Worm (Caenorhabditis elegans): ENCODE data around the gene ZC116.5.

ZC116.5 gene

DNA sequence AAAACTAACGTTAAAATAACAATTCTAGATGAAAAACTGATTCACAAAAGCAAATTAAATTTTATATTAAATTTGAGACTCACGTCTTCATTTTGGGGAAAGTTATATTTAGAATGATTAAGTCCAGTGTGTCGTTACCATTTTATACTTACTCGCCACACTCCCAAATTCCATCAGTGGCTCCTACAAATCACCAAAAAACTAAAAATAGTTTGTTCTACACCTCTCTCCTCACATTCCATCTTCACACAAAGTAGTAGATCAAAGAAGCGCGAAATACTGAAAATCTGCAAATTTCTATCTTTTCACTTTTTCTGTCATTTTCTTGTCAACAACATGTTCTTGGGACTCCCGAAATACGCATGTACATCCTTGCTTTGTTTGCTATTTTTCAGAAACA, at the start of gene ZC116.5:
ZC116.5 (minus strand) TSS at position 101 of the 400 bp plus-strand sequence.
- TF ChIP-seq unc-120 (tag; optimal IDR thresholded peaks at IDR 0.05; ENCODE audit: poor library complexity, severe bottlenecking) (no peak), bed-3 (GFP tag; optimal IDR thresholded peaks at IDR 0.05) (no peak), nhr-76 (tag; optimal IDR thresholded peaks at IDR 0.05) (no peak), snpc-4 (tag; optimal IDR thresholded peaks at IDR 0.05) (no peak), cnd-1 (tag; optimal IDR thresholded peaks at IDR 0.05) (no peak), hlh-1 (tag; optimal IDR thresholded peaks at IDR 0.05) (no peak), unc-62 (GFP tag; optimal IDR thresholded peaks at IDR 0.05) (no peak), pha-4 (tag; optimal IDR thresholded peaks at IDR 0.05) (no peak), nhr-2 (tag; optimal IDR thresholded peaks at IDR 0.05) (no peak), elt-1 (tag; optimal IDR thresholded peaks at IDR 0.05; ENCODE audit: borderline replicate concordance, insufficient read depth) (no peak)

DNA sequence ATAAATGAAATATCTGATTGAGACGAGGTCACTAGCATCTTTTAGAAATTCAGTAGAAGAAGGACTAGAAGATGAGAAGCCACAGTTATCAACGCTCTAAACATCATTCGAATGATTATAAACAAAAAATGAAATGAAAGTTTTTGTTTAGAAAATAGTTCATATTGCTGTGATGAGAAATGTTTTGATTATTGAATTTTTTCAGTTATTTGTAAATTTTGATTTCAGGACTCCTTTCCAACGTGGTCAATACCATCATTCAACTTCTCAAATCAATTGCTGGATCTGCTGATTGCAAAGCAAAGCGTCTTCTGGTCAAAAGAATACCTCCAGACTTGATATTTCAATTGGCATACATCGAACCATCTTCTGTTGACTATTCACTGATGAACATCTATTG, 49.4 kb upstream of the ZC116.5 start, which contains the start of gene W05B10.6:
W05B10.6 (minus strand) TSS at position 101 of the 400 bp plus-strand sequence.
- TF ChIP-seq snpc-4 (tag; optimal IDR thresholded peaks at IDR 0.05), result no peak
- TF ChIP-seq pha-4 (tag; optimal IDR thresholded peaks at IDR 0.05), result no peak
- TF ChIP-seq sptf-1 (tag; optimal IDR thresholded peaks at IDR 0.05), result no peak
- no peak for TF ChIP-seq mep-1 (tag; optimal IDR thresholded peaks at IDR 0.05)
- TF ChIP-seq elt-3 (tag; optimal IDR thresholded peaks at IDR 0.05), result no peak
- no peak for TF ChIP-seq M03D4.4 (tag; optimal IDR thresholded peaks at IDR 0.05)
- no peak for TF ChIP-seq nhr-237 (tag; optimal IDR thresholded peaks at IDR 0.05)
- TF ChIP-seq ceh-43 (GFP tag; optimal IDR thresholded peaks at IDR 0.05), result no peak
- TF ChIP-seq cnd-1 (tag; optimal IDR thresholded peaks at IDR 0.05), result no peak
- no peak for TF ChIP-seq elt-1 (tag; optimal IDR thresholded peaks at IDR 0.05; ENCODE audit: borderline replicate concordance, insufficient read depth)
- TF ChIP-seq tbx-8 (GFP tag; optimal IDR thresholded peaks at IDR 0.05), result no peak
- no peak for TF ChIP-seq nhr-28 (tag; optimal IDR thresholded peaks at IDR 0.05)
- no peak for TF ChIP-seq ces-1 (GFP tag; optimal IDR thresholded peaks at IDR 0.05)
- no peak for TF ChIP-seq nhr-12 (tag; optimal IDR thresholded peaks at IDR 0.05)
- TF ChIP-seq blmp-1 (tag; optimal IDR thresholded peaks at IDR 0.05), result no peak
- TF ChIP-seq lsy-2 (tag; optimal IDR thresholded peaks at IDR 0.05), result no peak

DNA sequence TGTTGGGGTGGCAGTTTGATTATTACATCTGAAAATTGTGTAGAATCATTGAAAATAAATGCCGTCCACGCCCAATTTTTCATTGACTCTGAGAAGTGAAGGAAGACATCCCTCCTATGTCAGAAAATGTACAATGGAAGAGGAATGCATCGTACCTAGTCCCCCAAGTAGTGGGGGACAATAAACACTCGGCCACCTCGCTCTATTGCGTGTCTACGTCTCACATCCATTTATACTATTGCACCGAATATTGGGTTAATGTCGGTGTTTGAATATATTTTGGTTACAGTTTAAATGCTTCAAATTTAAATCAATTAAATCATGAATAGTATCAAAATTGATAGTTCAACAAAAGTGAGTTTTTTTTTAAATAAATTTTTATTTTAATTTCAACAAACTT, 40.9 kb upstream of the ZC116.5 start, which contains the start of gene lin-25:
lin-25 (plus strand) TSS at position 290 of the 400 bp plus-strand sequence.
- no peak for TF ChIP-seq cnd-1 (tag; optimal IDR thresholded peaks at IDR 0.05)
- TF ChIP-seq ceh-43 (GFP tag; optimal IDR thresholded peaks at IDR 0.05), result no peak
- no peak for TF ChIP-seq nhr-12 (tag; optimal IDR thresholded peaks at IDR 0.05)
- TF ChIP-seq unc-39 (tag; optimal IDR thresholded peaks at IDR 0.05), result no peak
- no peak for TF ChIP-seq ham-2 (GFP tag; optimal IDR thresholded peaks at IDR 0.05)
- TF ChIP-seq unc-120 (tag; optimal IDR thresholded peaks at IDR 0.05; ENCODE audit: poor library complexity, severe bottlenecking), result no peak
- no peak for TF ChIP-seq elt-3 (tag; optimal IDR thresholded peaks at IDR 0.05)
- TF ChIP-seq sptf-1 (tag; optimal IDR thresholded peaks at IDR 0.05), result no peak
- peak; percentile 43 for TF ChIP-seq mep-1 (tag; optimal IDR thresholded peaks at IDR 0.05)
- TF ChIP-seq unc-62 (GFP tag; optimal IDR thresholded peaks at IDR 0.05), result no peak
- no peak for TF ChIP-seq lin-32 (GFP tag; optimal IDR thresholded peaks at IDR 0.05)
- no peak for TF ChIP-seq bed-3 (GFP tag; optimal IDR thresholded peaks at IDR 0.05)
- peak; percentile 64 for TF ChIP-seq ces-1 (GFP tag; optimal IDR thresholded peaks at IDR 0.05)
- no peak for TF ChIP-seq lin-13 (tag; optimal IDR thresholded peaks at IDR 0.05)
- TF ChIP-seq M03D4.4 (tag; optimal IDR thresholded peaks at IDR 0.05), result no peak
- TF ChIP-seq tbx-8 (GFP tag; optimal IDR thresholded peaks at IDR 0.05), result no peak
- peak; percentile 44 for TF ChIP-seq pha-4 (tag; optimal IDR thresholded peaks at IDR 0.05)
- peak; percentile 1 for TF ChIP-seq lsy-2 (tag; optimal IDR thresholded peaks at IDR 0.05)
- no peak for TF ChIP-seq ceh-83 (GFP tag; optimal IDR thresholded peaks at IDR 0.05)
- no peak for TF ChIP-seq nhr-237 (tag; optimal IDR thresholded peaks at IDR 0.05)
- TF ChIP-seq elt-1 (tag; optimal IDR thresholded peaks at IDR 0.05; ENCODE audit: borderline replicate concordance, insufficient read depth), result no peak
- TF ChIP-seq zip-8 (tag; optimal IDR thresholded peaks at IDR 0.05), result no peak
- no peak for TF ChIP-seq nhr-28 (tag; optimal IDR thresholded peaks at IDR 0.05)
- no peak for TF ChIP-seq ztf-11 (tag; optimal IDR thresholded peaks at IDR 0.05)
- peak; percentile 11 for TF ChIP-seq hlh-1 (tag; optimal IDR thresholded peaks at IDR 0.05)
- no peak for TF ChIP-seq mab-5 (tag; optimal IDR thresholded peaks at IDR 0.05)
- TF ChIP-seq ceh-39 (tag; optimal IDR thresholded peaks at IDR 0.05), result no peak
- TF ChIP-seq nhr-2 (tag; optimal IDR thresholded peaks at IDR 0.05), result no peak
- TF ChIP-seq sem-2 (GFP tag; optimal IDR thresholded peaks at IDR 0.05), result no peak

DNA sequence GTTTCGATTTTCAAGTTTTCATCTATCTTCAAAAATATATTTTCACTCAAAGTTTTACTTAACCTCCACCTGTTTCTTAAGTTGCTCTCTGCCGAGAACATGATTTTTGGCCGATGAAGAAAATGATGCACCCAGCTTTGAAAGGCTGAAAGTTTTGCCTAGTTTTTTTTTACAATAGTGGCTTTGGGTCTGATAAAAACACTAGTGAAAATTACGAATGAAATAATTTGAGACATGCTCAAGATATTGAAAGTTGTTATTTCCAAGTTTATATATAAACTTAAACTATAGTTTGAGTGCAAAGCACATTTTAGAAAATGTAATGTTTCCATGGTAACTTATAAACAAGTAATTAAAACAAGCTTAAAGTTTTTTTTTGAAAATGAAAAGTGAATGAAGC, 40.5 kb upstream of the ZC116.5 start, which contains the start of gene gpa-9:
gpa-9 (minus strand) TSS at position 101 of the 400 bp plus-strand sequence.
- TF ChIP-seq bed-3 (GFP tag; optimal IDR thresholded peaks at IDR 0.05) (no peak), lsy-2 (tag; optimal IDR thresholded peaks at IDR 0.05) (no peak), ham-2 (GFP tag; optimal IDR thresholded peaks at IDR 0.05) (no peak), drap-1 (GFP tag; optimal IDR thresholded peaks at IDR 0.05) (no peak), ces-1 (GFP tag; optimal IDR thresholded peaks at IDR 0.05) (no peak), nhr-2 (tag; optimal IDR thresholded peaks at IDR 0.05) (no peak), elt-1 (tag; optimal IDR thresholded peaks at IDR 0.05; ENCODE audit: borderline replicate concordance, insufficient read depth) (no peak), tbx-8 (GFP tag; optimal IDR thresholded peaks at IDR 0.05) (no peak), snpc-4 (tag; optimal IDR thresholded peaks at IDR 0.05) (no peak), elt-3 (tag; optimal IDR thresholded peaks at IDR 0.05) (no peak), mab-5 (tag; optimal IDR thresholded peaks at IDR 0.05) (no peak), sem-2 (GFP tag; optimal IDR thresholded peaks at IDR 0.05) (no peak), flh-1 (GFP tag; optimal IDR thresholded peaks at IDR 0.05) (no peak), nhr-28 (tag; optimal IDR thresholded peaks at IDR 0.05) (no peak), unc-62 (GFP tag; optimal IDR thresholded peaks at IDR 0.05) (no peak)
